Fruit fly (Drosophila melanogaster): ENCODE data around the gene Atet.

Atet gene

DNA sequence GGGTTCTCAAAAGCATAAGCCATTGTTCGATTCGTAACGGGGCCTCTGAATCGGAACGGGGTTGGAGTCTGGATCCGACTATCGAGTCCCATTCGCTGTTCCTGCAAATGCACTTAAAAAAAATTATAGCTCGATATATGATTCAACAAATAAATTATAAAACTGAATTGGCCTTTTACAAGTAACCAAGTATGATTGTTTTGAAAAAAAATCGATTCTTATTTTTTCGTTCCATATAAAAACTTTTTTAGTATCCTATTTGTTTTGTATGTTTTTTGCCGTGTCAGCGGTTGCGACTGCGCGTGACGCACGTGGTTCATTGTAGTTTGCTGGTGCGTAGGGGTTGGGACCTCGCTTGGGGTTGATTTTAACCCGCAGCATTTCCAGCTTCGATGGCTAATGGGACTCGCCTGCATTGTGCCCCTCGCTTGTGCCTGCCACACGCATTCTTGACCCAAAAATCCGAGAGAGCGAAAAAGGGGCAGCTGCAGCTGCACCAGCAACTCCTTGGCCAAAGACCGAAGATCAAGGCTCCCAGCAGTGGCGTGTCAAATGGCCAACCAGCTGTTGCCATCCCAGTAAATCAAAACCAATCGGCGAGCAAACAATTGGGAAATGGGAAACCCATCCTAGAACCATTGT, 17.1 kb downstream of the Atet start (continued):
- TF ChIP-seq CG8944 (GFP tag; optimal IDR thresholded peaks at IDR 0.05) (peak; percentile 49), run (tag; optimal IDR thresholded peaks at IDR 0.05) (no peak), repo (GFP tag; optimal IDR thresholded peaks at IDR 0.05) (no peak), CG15073 (GFP tag; optimal IDR thresholded peaks at IDR 0.05) (no peak), fu2 (GFP tag; optimal IDR thresholded peaks at IDR 0.05) (no peak), mirr (GFP tag; optimal IDR thresholded peaks at IDR 0.05) (no peak), nerfin-2 (GFP tag; IDR thresholded peaks at IDR 0.05; ENCODE audit: partially characterized antibody) (no peak), ftz-f1 (GFP tag; optimal IDR thresholded peaks at IDR 0.05) (no peak), CG2202 (tag; optimal IDR thresholded peaks at IDR 0.05) (peak; percentile 64), CG17829 (tag; optimal IDR thresholded peaks at IDR 0.05) (peak; percentile 92), CG14441 (GFP tag; IDR thresholded peaks at IDR 0.05) (no peak), ssp (GFP tag; IDR thresholded peaks at IDR 0.05) (0 out of 2 replicates have a peak, but pooled peaks have one; percentile 21), Hey (tag; optimal IDR thresholded peaks at IDR 0.05) (no peak), CG6813 (GFP tag; optimal IDR thresholded peaks at IDR 0.05) (peak; percentile 71), CG14965 (GFP tag; optimal IDR thresholded peaks at IDR 0.05; ENCODE audit: borderline replicate concordance) (peak; percentile 42), Mrtf (GFP tag; IDR thresholded peaks at IDR 0.05) (no peak), CG4707 (GFP tag; optimal IDR thresholded peaks at IDR 0.05) (peak; percentile 16), gcm (GFP tag; optimal IDR thresholded peaks at IDR 0.05) (peak; percentile 86), CG12299 (tag; optimal IDR thresholded peaks at IDR 0.05) (peak; percentile 22), btn (GFP tag; optimal IDR thresholded peaks at IDR 0.05) (peak; percentile 20), insv (GFP tag; optimal IDR thresholded peaks at IDR 0.05) (no peak), pum (GFP tag; optimal IDR thresholded peaks at IDR 0.05) (peak; percentile 68), Fer3 (tag; optimal IDR thresholded peaks at IDR 0.05) (peak; percentile 0), CG8281 (tag; optimal IDR thresholded peaks at IDR 0.05) (no peak), az2 (GFP tag; optimal IDR thresholded peaks at IDR 0.05) (peak; percentile 54), Dref (GFP tag; IDR thresholded peaks at IDR 0.05) (no peak), crc (GFP tag; optimal IDR thresholded peaks at IDR 0.05) (no peak), CG5245 (GFP tag; optimal IDR thresholded peaks at IDR 0.05) (peak; percentile 40), ken (GFP tag; IDR thresholded peaks at IDR 0.05) (0 out of 3 replicates have a peak, but pooled peaks have one; percentile 43), CG14050 (GFP tag; IDR thresholded peaks at IDR 0.05) (no peak), CG33557 (GFP tag; optimal IDR thresholded peaks at IDR 0.05) (peak; percentile 90), CG13894 (tag; optimal IDR thresholded peaks at IDR 0.05) (no peak), sisA (GFP tag; IDR thresholded peaks at IDR 0.05) (peak; percentile 45; the same call in 1 of the 2 replicates), CG6689 (GFP tag; IDR thresholded peaks at IDR 0.05) (peak; percentile 83), CG12155 (GFP tag; optimal IDR thresholded peaks at IDR 0.05) (peak; percentile 50), Med (GFP tag) (peak; percentile 85), usp (GFP tag; optimal IDR thresholded peaks at IDR 0.05) (no peak), da (GFP tag; optimal IDR thresholded peaks at IDR 0.05) (peak; percentile 4), seq (GFP tag; IDR thresholded peaks at IDR 0.05) (no peak), Sox100B (GFP tag; optimal IDR thresholded peaks at IDR 0.05) (peak; percentile 28), Myb (GFP tag; optimal IDR thresholded peaks at IDR 0.05) (peak; percentile 9), Ets65A (GFP tag) (peak; percentile 89), MESR4 (GFP tag; optimal IDR thresholded peaks at IDR 0.05) (no peak), knrl (GFP tag; IDR thresholded peaks at IDR 0.05; ENCODE audit: partially characterized antibody) (no peak), CG1233 (GFP tag; optimal IDR thresholded peaks at IDR 0.05) (peak; percentile 82), trem (tag; optimal IDR thresholded peaks at IDR 0.05) (peak; percentile 83), wor (GFP tag; IDR thresholded peaks at IDR 0.05) (no peak), CG13424 (tag; optimal IDR thresholded peaks at IDR 0.05) (peak; percentile 54), CG11695 (GFP tag; IDR thresholded peaks at IDR 0.05) (0 out of 3 replicates have a peak, but pooled peaks have one; percentile 55), CG8290 (GFP tag; optimal IDR thresholded peaks at IDR 0.05) (peak; percentile 42), CG8290 (tag; optimal IDR thresholded peaks at IDR 0.05) (no peak)

Data from whole organism, embryonic.